Worm (Caenorhabditis elegans) whole organism, mixed stage, embryonic: ENCODE data around the gene nspg-1.
"Not testable (repeated sequence)": the region's sequence is repeated elsewhere in the genome, so short reads cannot be mapped to it uniquely, and the experiment has no call there.

ENCODE experiments used
- M03D4.4 ChIP-seq: sonication (generic microtip); optimal IDR thresholded peaks from 2 replicates; lab custom pipeline; 2017; ENCODE audit warnings: mild to moderate bottlenecking, missing genetic modification characterization, missing compliant biosample characterization
- bed-3 ChIP-seq: fragments of 200-800 bp; sonication (Bioruptor generic); optimal IDR thresholded peaks from 3 replicates; lab custom pipeline; 2018; ENCODE audit warnings: mild to moderate bottlenecking, missing genetic modification characterization, moderate library complexity, missing compliant biosample characterization
- blmp-1 ChIP-seq: fragments of 150-350 bp; optimal IDR thresholded peaks from 2 replicates; lab custom pipeline; 2014; ENCODE audit warnings: missing biosample characterization, missing genetic modification characterization
- ceh-39 ChIP-seq: fragments of 150-350 bp; optimal IDR thresholded peaks from 2 replicates; lab custom pipeline; 2014; ENCODE audit warnings: missing biosample characterization, missing genetic modification characterization
- ceh-43 ChIP-seq: fragments of 200-800 bp; sonication (Bioruptor generic); optimal IDR thresholded peaks from 2 replicates; lab custom pipeline; 2018; ENCODE audit warnings: mild to moderate bottlenecking, missing genetic modification characterization, moderate library complexity, missing compliant biosample characterization
- ceh-83 ChIP-seq: fragments of 200-800 bp; sonication (Bioruptor generic); optimal IDR thresholded peaks from 2 replicates; lab custom pipeline; 2018; ENCODE audit warnings: mild to moderate bottlenecking, missing genetic modification characterization, missing compliant biosample characterization
- ces-1 ChIP-seq: fragments of 150-350 bp; optimal IDR thresholded peaks from 2 replicates; lab custom pipeline; 2014; ENCODE audit warnings: missing biosample characterization, missing genetic modification reagents, missing genetic modification characterization
- cnd-1 ChIP-seq: fragments of 200-800 bp; sonication (Bioruptor generic); optimal IDR thresholded peaks from 2 replicates; lab custom pipeline; 2018; ENCODE audit warnings: mild to moderate bottlenecking, missing genetic modification characterization, missing compliant biosample characterization
- drap-1 ChIP-seq: fragments of 200-800 bp; sonication (Bioruptor generic); optimal IDR thresholded peaks from 3 replicates; lab custom pipeline; 2018; ENCODE audit warnings: mild to moderate bottlenecking, missing genetic modification characterization, missing compliant biosample characterization
- elt-1 ChIP-seq: sonication (generic microtip); optimal IDR thresholded peaks from 2 replicates; lab custom pipeline; 2017; ENCODE audit warnings: missing genetic modification characterization, mild to moderate bottlenecking, missing compliant biosample characterization, antibody characterized with exemption, moderate library complexity, borderline replicate concordance; ENCODE audit not compliant: insufficient read depth
- flh-1 ChIP-seq: fragments of 200-800 bp; sonication (Bioruptor generic); optimal IDR thresholded peaks from 2 replicates; lab custom pipeline; 2018; ENCODE audit warnings: mild to moderate bottlenecking, missing genetic modification characterization, moderate library complexity, missing compliant biosample characterization
- ham-2 ChIP-seq: fragments of 200-800 bp; sonication (Bioruptor generic); optimal IDR thresholded peaks from 2 replicates; lab custom pipeline; 2018; ENCODE audit warnings: mild to moderate bottlenecking, missing genetic modification characterization, missing compliant biosample characterization
- hlh-1 ChIP-seq: fragments of 150-350 bp; optimal IDR thresholded peaks from 2 replicates; lab custom pipeline; 2014; ENCODE audit warnings: missing biosample characterization, missing genetic modification reagents, missing genetic modification characterization
- lin-13 ChIP-seq: fragments of 150-350 bp; optimal IDR thresholded peaks from 2 replicates; lab custom pipeline; 2014; ENCODE audit warnings: missing biosample characterization, missing genetic modification characterization
- lin-32 ChIP-seq: fragments of 200-800 bp; sonication (Bioruptor generic); optimal IDR thresholded peaks from 2 replicates; lab custom pipeline; 2018; ENCODE audit warnings: mild to moderate bottlenecking, missing genetic modification characterization, missing compliant biosample characterization
- lsy-2 ChIP-seq: fragments of 150-350 bp; optimal IDR thresholded peaks from 2 replicates; lab custom pipeline; 2014; ENCODE audit warnings: missing biosample characterization, missing genetic modification characterization
- mab-5 ChIP-seq: fragments of 150-350 bp; optimal IDR thresholded peaks from 2 replicates; lab custom pipeline; 2014; ENCODE audit warnings: missing biosample characterization, missing genetic modification characterization
- mep-1 ChIP-seq: fragments of 150-350 bp; optimal IDR thresholded peaks from 2 replicates; lab custom pipeline; 2017; ENCODE audit warnings: missing biosample characterization, missing genetic modification reagents, missing genetic modification characterization, inconsistent platforms
- mls-2 ChIP-seq: sonication (generic microtip); optimal IDR thresholded peaks from 2 replicates; lab custom pipeline; 2016; ENCODE audit warnings: mild to moderate bottlenecking, missing genetic modification characterization, moderate library complexity, missing compliant biosample characterization
- nhr-12 ChIP-seq: fragments of 150-350 bp; optimal IDR thresholded peaks from 2 replicates; lab custom pipeline; 2014; ENCODE audit warnings: missing biosample characterization, missing genetic modification characterization
- nhr-2 ChIP-seq: fragments of 150-350 bp; optimal IDR thresholded peaks from 2 replicates; lab custom pipeline; 2014; ENCODE audit warnings: missing biosample characterization, missing genetic modification characterization
- nhr-237 ChIP-seq: fragments of 150-350 bp; optimal IDR thresholded peaks from 2 replicates; lab custom pipeline; 2014; ENCODE audit warnings: missing biosample characterization, missing genetic modification characterization
- nhr-76 ChIP-seq: sonication (generic microtip); optimal IDR thresholded peaks from 2 replicates; lab custom pipeline; 2017; ENCODE audit warnings: missing biosample characterization, missing genetic modification characterization
- pha-4 ChIP-seq: fragments of 150-350 bp; optimal IDR thresholded peaks from 2 replicates; lab custom pipeline; 2018; ENCODE audit warnings: missing biosample characterization, missing genetic modification reagents, missing genetic modification characterization
- sem-2 ChIP-seq: fragments of 200-800 bp; sonication (Bioruptor generic); optimal IDR thresholded peaks from 2 replicates; lab custom pipeline; 2018; ENCODE audit warnings: mild to moderate bottlenecking, missing genetic modification characterization, missing compliant biosample characterization
- snpc-4 ChIP-seq: fragments of 150-350 bp; optimal IDR thresholded peaks from 2 replicates; lab custom pipeline; 2014; ENCODE audit warnings: missing biosample characterization, missing genetic modification characterization
- sptf-1 ChIP-seq: sonication (generic microtip); optimal IDR thresholded peaks from 2 replicates; lab custom pipeline; 2017; ENCODE audit warnings: mild to moderate bottlenecking, missing genetic modification characterization, moderate library complexity, missing compliant biosample characterization
- tbx-8 ChIP-seq: fragments of 200-800 bp; sonication (Bioruptor generic); optimal IDR thresholded peaks from 2 replicates; lab custom pipeline; 2018; ENCODE audit warnings: mild to moderate bottlenecking, missing genetic modification characterization, moderate library complexity, missing compliant biosample characterization
- unc-120 ChIP-seq: sonication (generic microtip); optimal IDR thresholded peaks from 2 replicates; lab custom pipeline; 2017; ENCODE audit warnings: missing genetic modification characterization, missing compliant biosample characterization; ENCODE audit not compliant: poor library complexity, severe bottlenecking
- unc-39 ChIP-seq: fragments of 150-350 bp; optimal IDR thresholded peaks from 2 replicates; lab custom pipeline; 2014; ENCODE audit warnings: missing biosample characterization, missing genetic modification characterization
- unc-62 ChIP-seq: fragments of 150-350 bp; optimal IDR thresholded peaks from 2 replicates; lab custom pipeline; 2014; ENCODE audit warnings: missing biosample characterization, missing genetic modification reagents, missing genetic modification characterization
- zip-8 ChIP-seq: fragments of 150-350 bp; optimal IDR thresholded peaks from 2 replicates; lab custom pipeline; 2014; ENCODE audit warnings: missing biosample characterization, missing genetic modification characterization
- ztf-11 ChIP-seq: fragments of 150-350 bp; optimal IDR thresholded peaks from 2 replicates; lab custom pipeline; 2014; ENCODE audit warnings: missing biosample characterization, missing genetic modification characterization

nspg-1 gene

DNA sequence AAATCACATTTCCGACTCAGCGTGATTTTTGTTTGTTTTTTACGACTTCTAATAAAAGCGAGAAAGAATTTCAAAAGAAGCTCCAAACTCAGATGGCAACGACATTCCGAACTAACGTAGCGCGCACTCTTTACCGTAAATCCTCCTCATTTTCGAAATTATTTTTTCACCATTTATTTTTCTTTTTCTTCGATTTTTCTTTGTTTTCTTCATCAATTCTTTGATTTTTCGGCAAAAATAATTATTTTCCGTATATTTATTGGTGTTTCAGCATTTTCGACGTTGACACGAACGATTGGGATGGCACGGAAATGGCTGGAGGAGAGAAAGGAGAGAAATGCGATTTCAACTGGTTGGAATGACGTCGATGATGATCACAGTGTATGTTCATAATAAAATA lies 2.3 kb downstream of the nspg-1 start, which contains the start of gene T07F10.5:
TSS of gene T07F10.5 (plus strand) at position 301 of the 400 bp plus-strand sequence.
- TF ChIP-seq sem-2 (GFP tag; lab: Kevin White, UChicago); snpc-4 (tag; lab: Kevin White, UChicago); bed-3: not testable (repeated sequence)

DNA sequence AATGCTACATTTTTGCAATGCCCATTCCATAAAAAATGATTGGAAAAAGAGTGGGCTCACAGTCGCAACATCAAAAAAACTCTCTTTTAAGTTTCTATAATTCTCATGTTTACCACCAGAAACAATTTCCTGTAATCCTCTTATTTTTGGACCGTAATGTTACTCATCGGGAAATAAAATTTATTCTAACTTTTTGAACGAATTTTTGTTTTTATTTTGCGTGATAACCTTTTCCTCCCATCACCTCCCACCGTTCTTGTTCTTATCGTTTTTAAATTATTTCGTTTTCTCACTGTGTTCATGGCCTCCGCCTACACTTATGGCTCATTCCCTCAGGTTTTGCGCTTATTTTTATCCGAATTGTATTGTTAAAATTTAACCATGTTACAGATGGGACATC lies 8.8 kb downstream of the nspg-1 start, which contains the start of gene anp-1:
TSS of gene anp-1 (plus strand) at position 301 of the 400 bp plus-strand sequence.
- no peak for TF ChIP-seq sptf-1 (tag; lab: Kevin White, UChicago)
- no peak for TF ChIP-seq bed-3
- TF ChIP-seq pha-4 (tag; lab: Kevin White, UChicago): no peak
- TF ChIP-seq nhr-2 (tag; lab: Kevin White, UChicago): no peak
- no peak for TF ChIP-seq ceh-39 (tag; lab: Kevin White, UChicago)
- TF ChIP-seq mep-1: no peak
- TF ChIP-seq mab-5 (tag; lab: Kevin White, UChicago): no peak
- TF ChIP-seq ceh-43 (GFP tag; lab: Kevin White, UChicago): no peak
- no peak for TF ChIP-seq mls-2 (tag; lab: Kevin White, UChicago)
- no peak for TF ChIP-seq tbx-8 (GFP tag; lab: Kevin White, UChicago)
- TF ChIP-seq drap-1: no peak
- no peak for TF ChIP-seq ham-2
- TF ChIP-seq elt-1 (tag; lab: Kevin White, UChicago): no peak

DNA sequence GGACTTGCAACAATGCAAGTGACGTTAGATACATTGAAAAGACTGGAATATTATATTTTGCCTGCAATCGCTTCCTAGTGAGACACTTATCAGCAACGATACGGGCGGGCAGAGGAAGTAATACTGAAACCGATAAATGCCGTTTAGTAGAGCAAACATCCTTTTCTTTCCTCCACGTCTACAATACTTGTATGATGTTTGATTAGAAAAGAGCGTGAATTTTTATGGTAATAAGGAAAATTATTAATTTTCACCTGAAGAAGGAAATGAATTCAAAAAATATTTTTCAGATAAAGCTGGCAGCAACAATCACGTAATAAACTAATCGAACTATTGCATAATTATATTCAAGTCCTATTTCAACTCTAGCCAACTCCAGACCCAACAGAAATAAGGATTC lies 13.1 kb downstream of the nspg-1 start, which contains the start of gene C44H9.7:
TSS of gene C44H9.7 (minus strand) at position 101 of the 400 bp plus-strand sequence.
- TF ChIP-seq sem-2 (GFP tag; lab: Kevin White, UChicago) (no peak), ceh-43 (GFP tag; lab: Kevin White, UChicago) (no peak), nhr-76 (tag; lab: Kevin White, UChicago) (no peak), lin-32 (GFP tag; lab: Kevin White, UChicago) (no peak), zip-8 (tag; lab: Kevin White, UChicago) (no peak), hlh-1 (no peak), mab-5 (tag; lab: Kevin White, UChicago) (no peak), ceh-39 (tag; lab: Kevin White, UChicago) (no peak), tbx-8 (GFP tag; lab: Kevin White, UChicago) (no peak), nhr-237 (tag; lab: Kevin White, UChicago) (no peak), ces-1 (no peak), ceh-83 (GFP tag; lab: Kevin White, UChicago) (no peak), elt-1 (tag; lab: Kevin White, UChicago) (no peak), pha-4 (tag; lab: Kevin White, UChicago) (no peak)

DNA sequence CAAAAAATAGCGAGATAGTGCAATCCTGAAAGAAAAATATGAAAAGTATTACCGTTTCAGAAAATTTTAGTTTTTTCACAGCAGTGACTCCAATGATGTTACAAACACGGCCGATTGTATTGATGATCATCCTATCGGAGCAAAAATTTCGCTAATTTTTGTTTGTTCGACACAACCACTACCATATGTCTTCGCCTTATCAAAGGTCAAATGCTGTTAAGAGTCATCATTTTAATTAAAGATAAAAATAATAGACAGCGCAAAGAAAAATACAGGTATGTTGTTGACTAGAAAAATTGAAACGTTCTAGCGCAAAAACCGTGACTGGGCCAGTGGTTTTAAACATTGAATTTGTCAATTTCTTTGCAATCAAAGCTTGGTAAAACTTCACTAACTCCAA lies 15.5 kb downstream of the nspg-1 start:
- no peak for TF ChIP-seq lsy-2
- TF ChIP-seq mep-1: no peak
- TF ChIP-seq drap-1: no peak
- TF ChIP-seq snpc-4 (tag; lab: Kevin White, UChicago): no peak
- TF ChIP-seq mab-5 (tag; lab: Kevin White, UChicago): no peak
- TF ChIP-seq sptf-1 (tag; lab: Kevin White, UChicago): no peak
- no peak for TF ChIP-seq bed-3
- no peak for TF ChIP-seq hlh-1
- TF ChIP-seq lin-32 (GFP tag; lab: Kevin White, UChicago): no peak
- no peak for TF ChIP-seq nhr-2 (tag; lab: Kevin White, UChicago)
- no peak for TF ChIP-seq cnd-1 (tag; lab: Kevin White, UChicago)
- TF ChIP-seq ceh-83 (GFP tag; lab: Kevin White, UChicago): no peak
- no peak for TF ChIP-seq ceh-39 (tag; lab: Kevin White, UChicago)
- TF ChIP-seq unc-120: no peak
- no peak for TF ChIP-seq ham-2

DNA sequence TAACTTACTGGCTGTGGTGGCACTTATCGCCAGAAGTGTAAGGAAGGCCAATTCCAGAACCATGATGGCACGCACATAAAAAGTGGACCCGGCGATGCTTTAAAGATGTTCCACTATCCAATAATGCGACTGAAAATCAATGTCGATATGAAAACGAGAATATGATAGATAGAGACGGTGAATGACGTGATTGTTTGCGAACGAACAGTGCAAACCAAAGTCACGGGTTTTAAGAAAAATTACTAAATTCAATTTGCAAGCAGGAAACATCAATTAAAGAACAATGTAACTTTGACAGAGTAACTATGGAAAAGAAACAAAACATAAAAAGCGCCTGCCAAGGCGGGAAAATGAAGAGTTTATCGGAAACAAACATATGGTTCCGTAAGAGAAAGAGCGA lies 18.2 kb downstream of the nspg-1 start, which contains the start of gene C44H9.5:
TSS of gene C44H9.5 (minus strand) at position 129 of the 400 bp plus-strand sequence.
- TF ChIP-seq ces-1 (no peak), nhr-2 (tag; lab: Kevin White, UChicago) (no peak), flh-1 (GFP tag; lab: Kevin White, UChicago) (no peak), unc-39 (tag; lab: Kevin White, UChicago) (no peak), nhr-12 (tag; lab: Kevin White, UChicago) (no peak), nhr-76 (tag; lab: Kevin White, UChicago) (no peak), M03D4.4 (tag; lab: Kevin White, UChicago) (no peak), lsy-2 (no peak), lin-13 (tag; lab: Kevin White, UChicago) (no peak), unc-62 (GFP tag; lab: Kevin White, UChicago) (no peak), blmp-1 (no peak), ceh-43 (GFP tag; lab: Kevin White, UChicago) (no peak), nhr-237 (tag; lab: Kevin White, UChicago) (no peak), zip-8 (tag; lab: Kevin White, UChicago) (no peak), ceh-39 (tag; lab: Kevin White, UChicago) (no peak), elt-1 (tag; lab: Kevin White, UChicago) (no peak), bed-3 (no peak), sptf-1 (tag; lab: Kevin White, UChicago) (no peak), sem-2 (GFP tag; lab: Kevin White, UChicago) (no peak), ztf-11 (tag; lab: Kevin White, UChicago) (no peak)
